Fruit fly (Drosophila melanogaster): ENCODE measurements around the gene Spec2.

Spec2 gene

DNA sequence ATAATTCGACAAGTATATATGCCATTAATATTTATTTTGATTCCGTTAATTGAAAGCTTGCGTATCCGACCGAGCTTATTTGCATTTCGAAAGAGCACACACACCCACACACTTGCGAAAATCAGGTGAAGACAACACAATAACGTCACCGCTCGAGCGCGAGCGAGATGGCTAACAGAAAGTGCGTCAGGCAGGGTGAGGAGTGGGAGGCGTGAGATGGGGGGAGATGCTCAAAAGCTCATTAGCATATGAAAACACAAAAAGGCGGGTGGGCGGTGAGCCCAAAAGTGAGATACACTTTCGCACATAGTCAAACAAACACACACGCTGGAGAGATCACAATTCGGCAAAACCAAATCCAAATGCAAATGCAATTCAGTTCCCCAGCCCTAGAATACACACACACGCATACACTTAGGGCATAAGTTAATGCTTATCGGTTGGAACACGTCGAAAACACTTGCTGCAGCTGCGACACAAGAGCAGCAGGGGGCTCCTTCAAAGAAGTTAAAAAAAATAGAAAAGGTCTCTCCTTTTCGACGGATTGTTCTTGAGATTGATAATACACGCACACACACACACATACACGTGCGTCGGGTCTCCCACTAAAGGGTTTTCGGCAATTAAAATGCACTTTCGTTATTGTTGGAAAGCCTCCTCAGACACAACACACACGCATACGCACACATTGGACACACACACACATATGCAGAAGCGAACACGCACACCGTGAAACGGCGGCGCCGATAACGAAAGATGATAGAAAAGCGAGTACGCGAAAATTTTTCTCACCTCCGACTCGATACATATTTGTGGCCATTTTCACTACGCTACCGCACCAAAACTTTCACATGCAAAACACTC, 24.0 kb upstream of the Spec2 start:
- TF ChIP-seq CG33017 (tag; optimal IDR thresholded peaks at IDR 0.05), result peak; percentile 46
- TF ChIP-seq Clk (GFP tag; optimal IDR thresholded peaks at IDR 0.05), result no peak
- TF ChIP-seq CG14711 (tag; optimal IDR thresholded peaks at IDR 0.05), result no peak
- TF ChIP-seq bab1 (GFP tag; optimal IDR thresholded peaks at IDR 0.05), result no peak
- no peak for TF ChIP-seq CG11617 (GFP tag; optimal IDR thresholded peaks at IDR 0.05)
- TF ChIP-seq CG12768 (GFP tag; optimal IDR thresholded peaks at IDR 0.05), result peak; percentile 15
- peak; percentile 41 for TF ChIP-seq Mnt (GFP tag; optimal IDR thresholded peaks at IDR 0.05)
- TF ChIP-seq cic (GFP tag; optimal IDR thresholded peaks at IDR 0.05), result no peak
- peak; percentile 26 for TF ChIP-seq pad (GFP tag; optimal IDR thresholded peaks at IDR 0.05)
- no peak for TF ChIP-seq kay (GFP tag; ENCODE audit: borderline replicate concordance)
- no peak for TF ChIP-seq CG5204 (GFP tag; optimal IDR thresholded peaks at IDR 0.05)
- TF ChIP-seq CG7045 (GFP tag; optimal IDR thresholded peaks at IDR 0.05), result no peak
- TF ChIP-seq tj (GFP tag; optimal IDR thresholded peaks at IDR 0.05), result peak; percentile 25
- TF ChIP-seq cnc (optimal IDR thresholded peaks at IDR 0.05), result no peak
- no peak for TF ChIP-seq Crg-1 (GFP tag; optimal IDR thresholded peaks at IDR 0.05)
- TF ChIP-seq CG1620 (GFP tag; optimal IDR thresholded peaks at IDR 0.05), result peak; percentile 4
- no peak for TF ChIP-seq toe (GFP tag; optimal IDR thresholded peaks at IDR 0.05)
- TF ChIP-seq Hr96 (GFP tag; optimal IDR thresholded peaks at IDR 0.05), result no peak
- peak; percentile 22 for TF ChIP-seq CG7101 (tag; optimal IDR thresholded peaks at IDR 0.05)
- TF ChIP-seq ovo (GFP tag; optimal IDR thresholded peaks at IDR 0.05), result no peak

DNA sequence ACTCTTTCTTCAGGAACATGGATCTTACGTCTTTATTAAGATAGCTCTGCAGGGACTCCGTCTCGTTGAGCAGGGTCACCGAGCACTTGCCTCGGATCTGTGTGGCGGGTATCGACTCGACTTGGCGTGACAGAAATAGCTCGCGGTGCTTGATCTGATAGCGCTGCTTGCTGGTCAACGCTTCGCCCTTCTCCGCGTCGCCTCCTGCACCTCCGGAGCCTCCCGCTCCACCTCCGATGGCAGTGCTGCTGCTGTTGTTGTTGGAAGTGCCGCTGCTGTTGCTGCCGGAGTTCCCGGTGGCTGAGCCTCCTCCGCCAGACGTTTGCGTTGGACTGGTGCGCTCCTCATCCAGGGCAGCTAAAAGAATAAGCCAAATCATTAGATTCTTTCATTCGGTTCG, 19.5 kb upstream of the Spec2 start:
- TF ChIP-seq CG14711 (tag; optimal IDR thresholded peaks at IDR 0.05) (no peak), pad (GFP tag; optimal IDR thresholded peaks at IDR 0.05) (no peak), tj (GFP tag; optimal IDR thresholded peaks at IDR 0.05) (no peak), CG12768 (GFP tag; optimal IDR thresholded peaks at IDR 0.05) (no peak), Clk (GFP tag; optimal IDR thresholded peaks at IDR 0.05) (no peak), cic (GFP tag; optimal IDR thresholded peaks at IDR 0.05) (no peak), cnc (optimal IDR thresholded peaks at IDR 0.05) (no peak)

DNA sequence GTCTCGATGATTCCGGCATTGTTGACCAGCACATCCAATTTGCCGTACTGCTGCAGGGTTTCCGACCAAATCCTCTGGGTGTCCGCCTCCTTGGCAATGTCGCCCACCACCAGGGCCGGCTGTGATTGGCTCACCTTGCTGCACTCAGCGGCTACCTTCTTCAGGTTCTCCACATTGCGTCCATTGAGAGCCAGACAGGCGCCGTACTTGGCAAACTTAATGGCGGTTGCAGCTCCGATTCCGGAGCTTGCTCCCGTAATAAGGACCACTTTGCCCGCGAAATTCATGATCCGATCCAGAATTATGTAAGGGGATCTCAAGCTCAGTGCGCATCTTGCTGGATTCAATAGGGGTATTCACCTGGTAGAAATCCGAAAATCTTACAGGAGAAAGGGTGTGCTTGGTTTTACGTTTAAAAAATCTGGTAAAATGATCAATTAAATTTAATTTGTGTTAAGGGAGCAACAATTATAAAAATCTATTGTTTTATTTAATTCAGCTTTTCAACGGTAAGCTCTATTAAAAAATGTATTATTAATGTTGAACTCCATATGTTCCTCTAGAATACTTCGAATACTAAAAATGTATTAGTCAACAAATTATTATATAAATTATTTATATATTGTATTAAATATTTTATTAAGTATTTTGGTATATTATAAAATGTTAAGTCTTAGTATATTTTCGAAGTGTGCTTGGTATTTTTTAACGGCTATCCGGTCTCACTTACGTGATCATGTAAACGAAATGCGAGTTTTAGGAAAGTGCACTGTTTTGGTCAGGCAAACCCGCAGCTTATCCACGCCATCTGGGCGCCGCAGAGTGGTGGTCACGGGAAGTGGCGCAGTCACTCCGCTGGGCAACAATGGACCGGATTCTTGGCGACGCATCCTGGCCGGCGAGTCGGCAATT, 12.8 kb upstream of the Spec2 start, which contains the start of the genes CG31548 and CG12170:
Gene CG31548 (minus strand): TSS at position 334 of the 912 bp plus-strand sequence.
Gene CG12170 (plus strand): TSS at position 716 of the 912 bp plus-strand sequence.
- TF ChIP-seq Mnt (GFP tag; optimal IDR thresholded peaks at IDR 0.05), result peak; percentile 25
- peak; percentile 2 for TF ChIP-seq CG12768 (GFP tag; optimal IDR thresholded peaks at IDR 0.05)
- TF ChIP-seq pad (GFP tag; optimal IDR thresholded peaks at IDR 0.05), result no peak
- peak; percentile 57 for TF ChIP-seq CG14711 (tag; optimal IDR thresholded peaks at IDR 0.05)
- no peak for TF ChIP-seq toe (GFP tag; optimal IDR thresholded peaks at IDR 0.05)
- peak; percentile 31 for TF ChIP-seq CG7045 (GFP tag; optimal IDR thresholded peaks at IDR 0.05)
- peak; percentile 27 for TF ChIP-seq tj (GFP tag; optimal IDR thresholded peaks at IDR 0.05)
- peak; percentile 1 for TF ChIP-seq Crg-1 (GFP tag; optimal IDR thresholded peaks at IDR 0.05)
- no peak for TF ChIP-seq cnc (optimal IDR thresholded peaks at IDR 0.05)
- peak; percentile 56 for TF ChIP-seq CG7101 (tag; optimal IDR thresholded peaks at IDR 0.05)
- peak; percentile 49 for TF ChIP-seq CG33017 (tag; optimal IDR thresholded peaks at IDR 0.05)
- no peak for TF ChIP-seq kay (GFP tag; ENCODE audit: borderline replicate concordance)
- TF ChIP-seq ovo (GFP tag; optimal IDR thresholded peaks at IDR 0.05), result no peak
- TF ChIP-seq CG5204 (GFP tag; optimal IDR thresholded peaks at IDR 0.05), result no peak
- peak; percentile 78 for TF ChIP-seq CG11617 (GFP tag; optimal IDR thresholded peaks at IDR 0.05)
- TF ChIP-seq CG1620 (GFP tag; optimal IDR thresholded peaks at IDR 0.05), result no peak

DNA sequence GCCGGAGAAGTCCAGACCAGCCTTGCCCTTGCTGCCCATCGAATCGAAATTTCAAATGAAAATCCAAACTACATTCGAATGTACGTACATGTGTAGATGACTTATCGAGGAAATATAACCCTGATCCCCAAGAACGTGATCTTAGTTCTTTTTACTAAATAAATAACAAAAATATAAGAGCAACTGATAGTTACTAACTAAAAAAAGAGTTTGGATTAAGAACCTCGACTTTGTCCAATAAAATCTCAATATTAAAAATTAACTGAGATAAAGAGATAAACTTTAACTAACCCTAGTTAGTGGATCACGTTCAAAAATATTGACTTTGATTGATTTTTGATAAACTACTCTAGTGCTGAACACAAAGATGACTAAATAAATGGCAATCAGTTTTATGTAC, 11.6 kb upstream of the Spec2 start, which contains the start of gene CG31546:
Gene CG31546 (minus strand): TSS at position 101 of the 400 bp plus-strand sequence.
- TF ChIP-seq CG7101 (tag; optimal IDR thresholded peaks at IDR 0.05) (no peak), CG11617 (GFP tag; optimal IDR thresholded peaks at IDR 0.05) (no peak), CG1620 (GFP tag; optimal IDR thresholded peaks at IDR 0.05) (no peak), tj (GFP tag; optimal IDR thresholded peaks at IDR 0.05) (no peak), CG7045 (GFP tag; optimal IDR thresholded peaks at IDR 0.05) (no peak), cnc (optimal IDR thresholded peaks at IDR 0.05) (no peak)

DNA sequence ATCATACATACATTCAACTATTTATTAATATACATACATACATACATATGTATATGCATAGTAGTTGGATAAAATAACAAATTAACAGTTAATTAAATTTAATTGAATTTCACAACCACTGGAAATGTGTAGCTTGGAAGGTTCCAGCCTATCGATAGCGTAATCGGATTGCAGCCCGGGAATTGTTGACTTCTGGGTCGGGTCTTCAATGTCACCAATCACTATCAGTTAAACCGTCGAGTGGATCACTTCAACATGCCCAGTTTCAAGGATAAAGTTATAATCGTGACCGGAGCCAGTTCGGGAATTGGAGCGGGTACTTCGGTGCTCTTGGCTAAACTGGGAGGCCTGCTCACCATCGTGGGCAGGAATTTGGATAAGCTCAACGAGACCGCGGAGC, 9.5 kb upstream of the Spec2 start, which contains the start of gene CG12171:
Gene CG12171 (plus strand): TSS at position 191 of the 400 bp plus-strand sequence.
- TF ChIP-seq tj (GFP tag; optimal IDR thresholded peaks at IDR 0.05) (no peak), CG11617 (GFP tag; optimal IDR thresholded peaks at IDR 0.05) (peak; percentile 36), Crg-1 (GFP tag; optimal IDR thresholded peaks at IDR 0.05) (peak; percentile 12), cic (GFP tag; optimal IDR thresholded peaks at IDR 0.05) (peak; percentile 61), Mnt (GFP tag; optimal IDR thresholded peaks at IDR 0.05) (no peak), Clk (GFP tag; optimal IDR thresholded peaks at IDR 0.05) (no peak), CG1620 (GFP tag; optimal IDR thresholded peaks at IDR 0.05) (no peak), CG12768 (GFP tag; optimal IDR thresholded peaks at IDR 0.05) (no peak), CG7101 (tag; optimal IDR thresholded peaks at IDR 0.05) (peak; percentile 23), bab1 (GFP tag; optimal IDR thresholded peaks at IDR 0.05) (peak; percentile 34), toe (GFP tag; optimal IDR thresholded peaks at IDR 0.05) (no peak), CG33017 (tag; optimal IDR thresholded peaks at IDR 0.05) (no peak), pad (GFP tag; optimal IDR thresholded peaks at IDR 0.05) (no peak)

Measured in whole organism, adult.